Worm (Caenorhabditis elegans) whole organism, L2 larva: Measurements from ENCODE around the gene Y43F8B.17.

Experiments used
- C34F6.9 ChIP-seq: fragments of 150-350 bp; optimal IDR thresholded peaks from 2 replicates; lab custom pipeline; 2014; ENCODE audit warnings: missing biosample characterization, missing genetic modification characterization
- F13H6.1 ChIP-seq: sonication (generic microtip); optimal IDR thresholded peaks from 2 replicates; lab custom pipeline; 2016; ENCODE audit warnings: missing genetic modification characterization, missing compliant biosample characterization
- R02D3.7 ChIP-seq: fragments of 150-350 bp; optimal IDR thresholded peaks from 2 replicates; lab custom pipeline; 2014; ENCODE audit warnings: missing biosample characterization, missing genetic modification characterization
- ZK546.5 ChIP-seq: sonication (generic microtip); optimal IDR thresholded peaks from 2 replicates; lab custom pipeline; 2017; ENCODE audit warnings: missing biosample characterization, missing genetic modification characterization
- alr-1 ChIP-seq: fragments of 150-350 bp; optimal IDR thresholded peaks from 2 replicates; lab custom pipeline; 2014; ENCODE audit warnings: missing biosample characterization, missing genetic modification characterization
- aly-2 ChIP-seq: fragments of 150-350 bp; optimal IDR thresholded peaks from 2 replicates; lab custom pipeline; 2014; ENCODE audit warnings: missing biosample characterization, missing genetic modification characterization
- ama-1 ChIP-seq: fragments of 150-350 bp; optimal IDR thresholded peaks from 2 replicates; lab custom pipeline; 2018; ENCODE audit warnings: inconsistent platforms
- blmp-1 ChIP-seq: sonication (generic microtip); optimal IDR thresholded peaks from 2 replicates; lab custom pipeline; 2017; ENCODE audit warnings: missing genetic modification characterization, mild to moderate bottlenecking, missing compliant biosample characterization, antibody characterized with exemption, moderate library complexity; ENCODE audit not compliant: insufficient read depth
- dmd-4 ChIP-seq: sonication (generic microtip); optimal IDR thresholded peaks from 2 replicates; lab custom pipeline; 2017; ENCODE audit warnings: missing biosample characterization, missing genetic modification characterization
- egl-27 ChIP-seq: sonication (generic microtip); optimal IDR thresholded peaks from 3 replicates; lab custom pipeline; 2017; ENCODE audit warnings: missing biosample characterization, missing genetic modification reagents, missing genetic modification characterization
- elt-1 ChIP-seq: fragments of 150-350 bp; optimal IDR thresholded peaks from 2 replicates; lab custom pipeline; 2014; ENCODE audit warnings: missing biosample characterization, missing genetic modification characterization
- elt-3 ChIP-seq: sonication (generic microtip); optimal IDR thresholded peaks from 2 replicates; lab custom pipeline; 2017; ENCODE audit warnings: missing biosample characterization, missing genetic modification characterization
- fos-1 ChIP-seq: fragments of 150-350 bp; optimal IDR thresholded peaks from 2 replicates; lab custom pipeline; 2014; ENCODE audit warnings: missing biosample characterization, missing genetic modification characterization
- gmeb-1 ChIP-seq: fragments of 150-350 bp; optimal IDR thresholded peaks from 2 replicates; lab custom pipeline; 2014; ENCODE audit warnings: missing biosample characterization, missing genetic modification characterization
- lin-13 ChIP-seq: fragments of 150-350 bp; optimal IDR thresholded peaks from 2 replicates; lab custom pipeline; 2014; ENCODE audit warnings: missing biosample characterization, missing genetic modification reagents, missing genetic modification characterization
- lin-39 ChIP-seq: fragments of 150-350 bp; optimal IDR thresholded peaks from 2 replicates; lab custom pipeline; 2014; ENCODE audit warnings: missing biosample characterization, missing genetic modification reagents, missing genetic modification characterization
- mab-5 ChIP-seq: fragments of 150-350 bp; optimal IDR thresholded peaks from 2 replicates; lab custom pipeline; 2014; ENCODE audit warnings: missing biosample characterization, missing genetic modification characterization
- mbf-1 ChIP-seq: sonication (generic microtip); optimal IDR thresholded peaks from 2 replicates; lab custom pipeline; 2017; ENCODE audit warnings: missing biosample characterization, missing genetic modification characterization
- mdl-1 ChIP-seq, 2 experiments: fragments of 150-350 bp in 1 of 2; sonication (generic microtip) in 1 of 2; optimal IDR thresholded peaks; 2 replicates each; lab custom pipeline; 2017; ENCODE audit warnings: missing biosample characterization in 2 of 2, missing genetic modification characterization in 2 of 2
- nhr-10 ChIP-seq: sonication (generic microtip); optimal IDR thresholded peaks from 2 replicates; lab custom pipeline; 2017; ENCODE audit warnings: missing biosample characterization, missing genetic modification characterization
- nhr-12 ChIP-seq: fragments of 150-350 bp; optimal IDR thresholded peaks from 2 replicates; lab custom pipeline; 2014; ENCODE audit warnings: missing biosample characterization, missing genetic modification characterization
- nhr-21 ChIP-seq: fragments of 150-350 bp; optimal IDR thresholded peaks from 2 replicates; lab custom pipeline; 2014; ENCODE audit warnings: missing biosample characterization, missing genetic modification characterization
- nhr-237 ChIP-seq: fragments of 150-350 bp; optimal IDR thresholded peaks from 2 replicates; lab custom pipeline; 2014; ENCODE audit warnings: missing biosample characterization, missing genetic modification characterization
- nhr-6 ChIP-seq: fragments of 150-350 bp; optimal IDR thresholded peaks from 2 replicates; lab custom pipeline; 2014; ENCODE audit warnings: missing biosample characterization, missing genetic modification characterization
- nhr-77 ChIP-seq: fragments of 150-350 bp; optimal IDR thresholded peaks from 2 replicates; lab custom pipeline; 2014; ENCODE audit warnings: missing biosample characterization, missing genetic modification characterization
- peb-1 ChIP-seq: fragments of 150-350 bp; optimal IDR thresholded peaks from 2 replicates; lab custom pipeline; 2014; ENCODE audit warnings: missing biosample characterization, missing genetic modification characterization
- sem-4 ChIP-seq: fragments of 150-350 bp; optimal IDR thresholded peaks from 2 replicates; lab custom pipeline; 2014; ENCODE audit warnings: missing biosample characterization, missing genetic modification reagents, missing genetic modification characterization
- skn-1 ChIP-seq: sonication (generic microtip); optimal IDR thresholded peaks from 2 replicates; lab custom pipeline; 2017; ENCODE audit warnings: missing biosample characterization, missing genetic modification characterization
- sma-3 ChIP-seq: sonication (generic microtip); optimal IDR thresholded peaks from 2 replicates; lab custom pipeline; 2016; ENCODE audit warnings: missing genetic modification reagents, missing genetic modification characterization, missing compliant biosample characterization
- unc-39 ChIP-seq: fragments of 150-350 bp; optimal IDR thresholded peaks from 2 replicates; lab custom pipeline; 2014; ENCODE audit warnings: missing biosample characterization, missing genetic modification characterization
- unc-55 ChIP-seq: fragments of 150-350 bp; sonication (generic microtip); optimal IDR thresholded peaks from 3 replicates; lab custom pipeline; 2014; ENCODE audit warnings: missing biosample characterization, missing genetic modification reagents, missing genetic modification characterization
- unc-62 ChIP-seq: fragments of 150-350 bp; optimal IDR thresholded peaks from 2 replicates; lab custom pipeline; 2014; ENCODE audit warnings: missing biosample characterization, missing genetic modification reagents, missing genetic modification characterization
- ztf-11 ChIP-seq: sonication (generic microtip); optimal IDR thresholded peaks from 2 replicates; lab custom pipeline; 2017; ENCODE audit warnings: missing biosample characterization, missing genetic modification characterization
- ztf-4 ChIP-seq: fragments of 150-350 bp; optimal IDR thresholded peaks from 2 replicates; lab custom pipeline; 2014; ENCODE audit warnings: missing biosample characterization, missing genetic modification characterization

The Y43F8B.17 gene

ce11 chrV:19473842-19474514, 10.5 kb upstream of the Y43F8B.17 start, which contains the start of gene Y43F8B.10:
Gene Y43F8B.10 (plus strand): TSS chrV:19474464.
- no peak for TF ChIP-seq ZK546.5 (tag; lab: Kevin White, UChicago)
- TF ChIP-seq unc-39 (tag; lab: Kevin White, UChicago), result no peak
- no peak for TF ChIP-seq unc-62 (GFP tag; lab: Kevin White, UChicago)
- TF ChIP-seq sma-3 (GFP tag; lab: Kevin White, UChicago), result no peak
- no peak for TF ChIP-seq peb-1 (tag; lab: Kevin White, UChicago)
- no peak for TF ChIP-seq lin-13
- TF ChIP-seq, all 48 proteins: peak for 0

- no peak for TF ChIP-seq unc-55
- TF ChIP-seq mab-5 (tag; lab: Kevin White, UChicago), result no peak
- TF ChIP-seq elt-1 (tag; lab: Kevin White, UChicago), result no peak
- no peak for TF ChIP-seq peb-1 (tag; lab: Kevin White, UChicago)
- TF ChIP-seq alr-1 (tag; lab: Kevin White, UChicago), result no peak
These were observed 7.2 kb upstream of the Y43F8B.17 start for ce11 chrV:19477302-19477701.

- TF ChIP-seq unc-62 (GFP tag; lab: Kevin White, UChicago) (no peak), lin-13 (no peak), F13H6.1 (no peak), mbf-1 (tag; lab: Kevin White, UChicago) (no peak), sma-3 (GFP tag; lab: Kevin White, UChicago) (no peak), peb-1 (tag; lab: Kevin White, UChicago) (no peak), dmd-4 (no peak), nhr-77 (tag; lab: Kevin White, UChicago) (no peak), nhr-10 (tag; lab: Kevin White, UChicago) (no peak), ztf-4 (tag; lab: Kevin White, UChicago) (no peak), nhr-6 (tag; lab: Kevin White, UChicago) (no peak), C34F6.9 (tag; lab: Kevin White, UChicago) (no peak)
These were observed 6.7 kb upstream of the Y43F8B.17 start, which contains the start of gene Y43F8B.9 for ce11 chrV:19477852-19478251. Gene Y43F8B.9 (plus strand): TSS chrV:19478152.

- no peak for TF ChIP-seq mdl-1 (tag; optimal IDR thresholded peaks at IDR 0.05; lab: Kevin White, UChicago)
- TF ChIP-seq nhr-77 (tag; lab: Kevin White, UChicago), result no peak
- no peak for TF ChIP-seq gmeb-1 (tag; lab: Kevin White, UChicago)
- no peak for TF ChIP-seq nhr-6 (tag; lab: Kevin White, UChicago)
- no peak for TF ChIP-seq aly-2
- no peak for TF ChIP-seq egl-27
- no peak for TF ChIP-seq alr-1 (tag; lab: Kevin White, UChicago)
- no peak for TF ChIP-seq peb-1 (tag; lab: Kevin White, UChicago)
- no peak for TF ChIP-seq ztf-4 (tag; lab: Kevin White, UChicago)
- TF ChIP-seq, all 48 proteins: peak for 0
These were observed 2.0 kb upstream of the Y43F8B.17 start, which contains the start of gene Y43F8B.22 for ce11 chrV:19482535-19482934. Gene Y43F8B.22 (plus strand): TSS chrV:19482835.

ce11 chrV:19485261-19485660, 740 bp downstream of the Y43F8B.17 start, which contains the start of gene Y43F8B.28:
Gene Y43F8B.28 (plus strand): TSS chrV:19485319.
- no peak for TF ChIP-seq alr-1 (tag; lab: Kevin White, UChicago)
- no peak for TF ChIP-seq aly-2
- TF ChIP-seq sma-3 (GFP tag; lab: Kevin White, UChicago), result no peak
- no peak for TF ChIP-seq ztf-11
- no peak for TF ChIP-seq sem-4 (tag; lab: Kevin White, UChicago)
- no peak for TF ChIP-seq nhr-10 (tag; lab: Kevin White, UChicago)
- no peak for TF ChIP-seq nhr-21
- TF ChIP-seq ama-1 (lab: Kevin White, UChicago), result no peak
- TF ChIP-seq lin-39 (tag; lab: Kevin White, UChicago), result no peak

- TF ChIP-seq nhr-237 (no peak), dmd-4 (no peak), R02D3.7 (tag; lab: Kevin White, UChicago) (no peak), elt-3 (no peak), ztf-11 (no peak), gmeb-1 (tag; lab: Kevin White, UChicago) (no peak), lin-13 (no peak), skn-1 (no peak), ZK546.5 (tag; lab: Kevin White, UChicago) (no peak), blmp-1 (tag; lab: Kevin White, UChicago) (no peak), nhr-12 (tag; lab: Kevin White, UChicago) (no peak), fos-1 (tag; lab: Kevin White, UChicago) (no peak), aly-2 (no peak), mbf-1 (tag; lab: Kevin White, UChicago) (no peak)
- TF ChIP-seq, all 48 proteins: peak for 0
These were observed 1.2 kb downstream of the Y43F8B.17 start, which contains the start of gene Y43F8B.18 for ce11 chrV:19485690-19486089. Gene Y43F8B.18 (plus strand): TSS chrV:19485990.
